Fruit fly (Drosophila melanogaster): ENCODE measurements around the gene Gal.

Gene Gal

DNA sequence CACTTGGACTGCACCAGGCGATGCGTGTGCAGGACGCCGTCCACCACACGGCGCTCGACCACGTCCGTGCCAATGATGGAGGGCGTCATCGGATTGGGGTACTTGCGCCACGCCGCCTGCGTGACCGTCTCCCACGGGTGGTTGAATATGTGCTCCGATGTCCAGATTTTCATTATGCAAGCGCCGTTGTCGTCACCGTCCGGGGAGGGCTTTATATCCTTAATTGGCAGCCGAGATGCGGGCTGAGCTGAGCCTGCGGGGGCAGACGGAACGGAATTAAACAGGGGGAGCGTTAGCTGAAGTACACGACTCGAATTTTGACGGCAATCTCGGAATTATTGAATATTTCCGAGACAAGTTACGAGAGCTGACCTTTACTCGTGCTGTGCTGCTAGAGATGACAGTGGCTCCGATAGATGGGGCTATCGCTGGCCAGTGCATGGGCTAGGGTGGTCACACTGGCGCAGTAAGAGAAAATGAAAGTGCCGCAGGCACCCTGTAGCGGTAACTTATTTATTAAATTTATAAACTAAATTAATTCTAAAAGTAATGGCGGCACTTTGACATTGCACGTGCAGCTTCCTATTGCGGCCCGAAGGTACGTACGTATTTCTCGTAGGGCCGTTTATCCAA lies 41.0 kb upstream of the Gal start, which contains the start of gene IPIP (continued):
- peak; percentile 55 for TF ChIP-seq CG2120 (GFP tag; optimal IDR thresholded peaks at IDR 0.05)
- TF ChIP-seq CG31365 (tag; optimal IDR thresholded peaks at IDR 0.05), result peak; percentile 24
- TF ChIP-seq fd3F (GFP tag; optimal IDR thresholded peaks at IDR 0.05), result no peak
- peak; percentile 75 for TF ChIP-seq mld (GFP tag; IDR thresholded peaks at IDR 0.05; ENCODE audit: partially characterized antibody)
- TF ChIP-seq knrl (GFP tag; IDR thresholded peaks at IDR 0.05; ENCODE audit: partially characterized antibody), result peak; percentile 83
- peak in 1 of 2 experiments; percentile 24 for TF ChIP-seq chif (GFP tag; optimal IDR thresholded peaks at IDR 0.05)
- peak; percentile 56; the same call in 1 of the 3 replicates for TF ChIP-seq CG2199 (GFP tag; IDR thresholded peaks at IDR 0.05)
- TF ChIP-seq CG7987 (GFP tag; optimal IDR thresholded peaks at IDR 0.05), result peak; percentile 54
- TF ChIP-seq MBD-R2 (GFP tag; IDR thresholded peaks at IDR 0.05), result peak; percentile 93
- 0 out of 2 replicates have a peak, but pooled peaks have one; percentile 36 for TF ChIP-seq sob (GFP tag; IDR thresholded peaks at IDR 0.05)
- TF ChIP-seq Ssrp (tag; optimal IDR thresholded peaks at IDR 0.05), result no peak
- TF ChIP-seq Dref (GFP tag; IDR thresholded peaks at IDR 0.05), result peak; percentile 79
- no peak for TF ChIP-seq CG13775 (GFP tag; optimal IDR thresholded peaks at IDR 0.05)
- peak; percentile 47 for TF ChIP-seq Xbp1 (GFP tag; optimal IDR thresholded peaks at IDR 0.05)
- no peak for TF ChIP-seq dmrt11E (tag; optimal IDR thresholded peaks at IDR 0.05)
- no peak for TF ChIP-seq CG8388 (GFP tag; optimal IDR thresholded peaks at IDR 0.05)
- TF ChIP-seq Dip3 (GFP tag; optimal IDR thresholded peaks at IDR 0.05), result no peak
- TF ChIP-seq dysf (GFP tag; IDR thresholded peaks at IDR 0.05), result 0 out of 3 replicates have a peak, but pooled peaks have one; percentile 1
- TF ChIP-seq Oli (tag; optimal IDR thresholded peaks at IDR 0.05), result no peak
- TF ChIP-seq Ravus (GFP tag; IDR thresholded peaks at IDR 0.05), result no peak
- TF ChIP-seq kay (GFP tag; optimal IDR thresholded peaks at IDR 0.05), result no peak
- peak; percentile 44; the same call in 2 of the 3 replicates for TF ChIP-seq so (GFP tag; IDR thresholded peaks at IDR 0.05)
- peak; percentile 69 for TF ChIP-seq B-H2 (GFP tag; optimal IDR thresholded peaks at IDR 0.05)
- peak; percentile 28 for TF ChIP-seq Dp (GFP tag; optimal IDR thresholded peaks at IDR 0.05)
- no peak for TF ChIP-seq oc (tag; optimal IDR thresholded peaks at IDR 0.05)
- peak; percentile 13 for TF ChIP-seq CG10267 (tag; optimal IDR thresholded peaks at IDR 0.05)
- peak; percentile 37 for TF ChIP-seq nmo (GFP tag; optimal IDR thresholded peaks at IDR 0.05)
- TF ChIP-seq Max (GFP tag; optimal IDR thresholded peaks at IDR 0.05), result peak; percentile 4
- peak; percentile 51 for TF ChIP-seq CG10543 (GFP tag; optimal IDR thresholded peaks at IDR 0.05)
- peak; percentile 74 for TF ChIP-seq Rfx (GFP tag; IDR thresholded peaks at IDR 0.05)
- TF ChIP-seq Opbp (GFP tag; IDR thresholded peaks at IDR 0.05; ENCODE audit: partially characterized antibody), result peak; percentile 88
- TF ChIP-seq slbo (GFP tag; IDR thresholded peaks at IDR 0.05), result peak; percentile 66
- peak; percentile 32; the same call in 1 of the 2 replicates for TF ChIP-seq ara (GFP tag; IDR thresholded peaks at IDR 0.05)
- TF ChIP-seq gsb (GFP tag; IDR thresholded peaks at IDR 0.05), result no peak
- peak; percentile 26 for TF ChIP-seq CG30403 (GFP tag; optimal IDR thresholded peaks at IDR 0.05)
- TF ChIP-seq bbx (GFP tag; IDR thresholded peaks at IDR 0.05; ENCODE audit: partially characterized antibody), result peak; percentile 87
- TF ChIP-seq CG1233 (GFP tag; optimal IDR thresholded peaks at IDR 0.05), result peak; percentile 53
- TF ChIP-seq Mad (GFP tag; optimal IDR thresholded peaks at IDR 0.05), result peak; percentile 6
- peak; percentile 75 for TF ChIP-seq CG34224 (GFP tag; IDR thresholded peaks at IDR 0.05; ENCODE audit: partially characterized antibody)
- peak; percentile 65 for TF ChIP-seq CG12659 (GFP tag; optimal IDR thresholded peaks at IDR 0.05)
- TF ChIP-seq exex (tag; optimal IDR thresholded peaks at IDR 0.05), result no peak
- peak; percentile 75 for TF ChIP-seq CG11456 (GFP tag; IDR thresholded peaks at IDR 0.05)
- no peak for TF ChIP-seq CG31388 (GFP tag; optimal IDR thresholded peaks at IDR 0.05)
- no peak for TF ChIP-seq Bteb2 (GFP tag; optimal IDR thresholded peaks at IDR 0.05)
- TF ChIP-seq Scr (GFP tag; IDR thresholded peaks at IDR 0.05; ENCODE audit: partially characterized antibody), result peak; percentile 79
- TF ChIP-seq CG13424 (tag; optimal IDR thresholded peaks at IDR 0.05), result peak; percentile 17
- TF ChIP-seq CG8290 (GFP tag; optimal IDR thresholded peaks at IDR 0.05), result no peak
- TF ChIP-seq CG8290 (tag; optimal IDR thresholded peaks at IDR 0.05), result peak in 1 of 2 experiments; percentile 66
- TF ChIP-seq CG14860 (GFP tag; IDR thresholded peaks at IDR 0.05; ENCODE audit: partially characterized antibody), result peak; percentile 63

All from whole organism, embryonic.